Fruit fly (Drosophila melanogaster) whole organism, adult: ENCODE measurements around the gene CG11155.

ENCODE experiments used
- CG11617 ChIP-seq: fragments of 200-800 bp; sonication (Bioruptor generic); optimal IDR thresholded peaks from 2 replicates; lab custom pipeline; 2017; ENCODE audit warnings: mild to moderate bottlenecking, missing biosample characterization, missing genetic modification reagents, missing genetic modification characterization
- CG12768 ChIP-seq: fragments of 200-800 bp; sonication (Bioruptor generic); optimal IDR thresholded peaks from 2 replicates; lab custom pipeline; 2017; ENCODE audit warnings: missing biosample characterization, missing genetic modification characterization, mild to moderate bottlenecking, moderate library complexity, missing genetic modification reagents
- CG14711 ChIP-seq: fragments of 200-800 bp; sonication (Bioruptor generic); optimal IDR thresholded peaks from 2 replicates; lab custom pipeline; 2018; ENCODE audit warnings: missing biosample characterization, mild to moderate bottlenecking, missing genetic modification characterization, moderate library complexity
- CG1620 ChIP-seq: fragments of 200-800 bp; sonication (Bioruptor generic); optimal IDR thresholded peaks from 2 replicates; lab custom pipeline; 2016; ENCODE audit warnings: missing biosample characterization, missing genetic modification characterization
- CG33017 ChIP-seq: fragments of 200-800 bp; sonication (Bioruptor generic); optimal IDR thresholded peaks from 2 replicates; lab custom pipeline; 2018; ENCODE audit warnings: missing biosample characterization, mild to moderate bottlenecking, missing genetic modification characterization, moderate library complexity
- CG5204 ChIP-seq: fragments of 200-800 bp; sonication (Bioruptor generic); optimal IDR thresholded peaks from 2 replicates; lab custom pipeline; 2016; ENCODE audit warnings: missing biosample characterization, missing genetic modification characterization
- CG7045 ChIP-seq: fragments of 200-800 bp; sonication (Bioruptor generic); optimal IDR thresholded peaks from 2 replicates; lab custom pipeline; 2017; ENCODE audit warnings: missing biosample characterization, mild to moderate bottlenecking, missing genetic modification characterization
- CG7101 ChIP-seq: fragments of 200-800 bp; sonication (Bioruptor generic); optimal IDR thresholded peaks from 2 replicates; lab custom pipeline; 2018; ENCODE audit warnings: missing biosample characterization, mild to moderate bottlenecking, missing genetic modification characterization, moderate library complexity
- Clk ChIP-seq: fragments of 200-800 bp; sonication (Bioruptor generic); optimal IDR thresholded peaks from 2 replicates; lab custom pipeline; 2017; ENCODE audit warnings: missing biosample characterization, missing genetic modification characterization
- Crg-1 ChIP-seq: fragments of 200-800 bp; sonication (Bioruptor generic); optimal IDR thresholded peaks from 2 replicates; lab custom pipeline; 2016; ENCODE audit warnings: missing biosample characterization, missing genetic modification characterization
- Hr96 ChIP-seq: fragments of 200-800 bp; sonication (Bioruptor generic); optimal IDR thresholded peaks from 2 replicates; lab custom pipeline; 2016; ENCODE audit warnings: missing biosample characterization, missing genetic modification characterization
- Mnt ChIP-seq: fragments of 200-800 bp; sonication (Bioruptor generic); optimal IDR thresholded peaks from 2 replicates; lab custom pipeline; 2016; ENCODE audit warnings: missing biosample characterization, mild to moderate bottlenecking, missing genetic modification characterization
- bab1 ChIP-seq: fragments of 200-800 bp; sonication (Bioruptor generic); optimal IDR thresholded peaks from 3 replicates; lab custom pipeline; 2019; ENCODE audit warnings: missing biosample characterization, mild to moderate bottlenecking, missing genetic modification characterization, moderate library complexity
- cic ChIP-seq: fragments of 200-800 bp; sonication (Bioruptor generic); optimal IDR thresholded peaks from 2 replicates; lab custom pipeline; 2017; ENCODE audit warnings: missing biosample characterization, mild to moderate bottlenecking, missing genetic modification characterization, moderate library complexity
- cnc ChIP-seq, 2 experiments: fragments of >200 bp; optimal IDR thresholded peaks; 2 replicates each; lab custom pipeline; 2017
- kay ChIP-seq: fragments of 200-800 bp; sonication (Bioruptor generic); peaks from one replicate; lab custom pipeline; 2016; ENCODE audit warnings: missing biosample characterization, missing genetic modification characterization, borderline replicate concordance
- ovo ChIP-seq: fragments of 200-800 bp; sonication (Bioruptor generic); optimal IDR thresholded peaks from 2 replicates; lab custom pipeline; 2016; ENCODE audit warnings: missing biosample characterization, missing genetic modification characterization
- pad ChIP-seq: fragments of 200-800 bp; sonication (Bioruptor generic); optimal IDR thresholded peaks from 3 replicates; lab custom pipeline; 2017; ENCODE audit warnings: missing biosample characterization, missing genetic modification characterization, mild to moderate bottlenecking, moderate library complexity, missing genetic modification reagents
- tj ChIP-seq: fragments of 200-800 bp; sonication (Bioruptor generic); optimal IDR thresholded peaks from 3 replicates; lab custom pipeline; 2017; ENCODE audit warnings: missing biosample characterization, mild to moderate bottlenecking, missing genetic modification characterization, moderate library complexity
- toe ChIP-seq: fragments of 200-800 bp; sonication (Bioruptor generic); optimal IDR thresholded peaks from 2 replicates; lab custom pipeline; 2016; ENCODE audit warnings: missing biosample characterization, missing genetic modification characterization

Gene CG11155

dm6 chr4:1106114-1106513 is 20.3 kb upstream of the CG11155 start:
- TF ChIP-seq CG14711 (tag; lab: Kevin White, UChicago) (no peak), kay (GFP tag; lab: Kevin White, UChicago) (peak; percentile 7)

DNA sequence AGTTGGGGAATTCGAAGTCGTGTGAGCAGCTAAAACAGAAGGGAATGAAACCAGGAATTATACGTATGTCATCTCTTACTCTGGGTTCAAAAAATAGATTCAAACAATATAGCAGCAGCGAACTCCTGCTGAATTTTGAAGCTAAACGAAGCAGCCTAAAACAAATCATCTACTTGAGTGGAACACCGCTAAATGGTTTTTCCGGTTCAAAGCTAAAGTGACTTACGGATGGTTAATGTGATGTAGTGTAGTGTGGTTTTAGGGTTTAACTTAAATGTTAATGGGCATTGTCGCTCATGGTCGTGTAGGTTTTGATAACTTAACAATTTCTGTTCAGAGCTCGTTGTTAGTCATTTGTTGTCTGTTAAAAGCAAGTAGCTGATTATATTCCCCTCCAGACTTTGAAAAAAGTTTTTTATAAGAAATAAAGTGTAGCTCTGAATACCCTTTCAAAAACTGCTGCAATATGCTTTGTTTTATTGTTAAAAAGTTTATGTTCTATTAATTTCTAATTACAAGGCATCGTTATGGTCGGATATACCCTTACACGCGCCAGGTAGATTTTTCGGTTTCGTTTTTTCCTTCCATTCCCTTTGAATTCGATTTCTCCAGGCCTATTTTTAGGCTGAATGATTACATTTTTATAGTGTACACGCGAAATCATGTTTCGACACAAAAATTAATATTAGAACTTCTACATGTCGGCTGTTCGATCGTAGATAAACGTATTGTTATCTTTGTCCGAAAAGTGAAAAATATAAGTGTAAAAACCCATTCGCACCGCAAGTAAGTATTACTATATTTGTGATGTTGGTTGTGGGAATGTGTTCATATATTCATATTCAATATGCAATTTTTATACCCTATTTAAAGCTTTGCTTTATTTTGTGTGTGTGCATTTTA is 13.3 kb upstream of the CG11155 start:
- peak; percentile 60 for TF ChIP-seq pad (GFP tag; lab: Kevin White, UChicago)
- TF ChIP-seq tj (GFP tag; lab: Kevin White, UChicago), result peak; percentile 14
- peak; percentile 87 for TF ChIP-seq bab1 (GFP tag; lab: Kevin White, UChicago)
- TF ChIP-seq CG14711 (tag; lab: Kevin White, UChicago), result peak; percentile 74
- TF ChIP-seq CG12768 (GFP tag; lab: Kevin White, UChicago), result peak; percentile 10
- no peak for TF ChIP-seq toe (GFP tag; lab: Kevin White, UChicago)
- no peak for TF ChIP-seq ovo (GFP tag; lab: Kevin White, UChicago)
- TF ChIP-seq CG5204 (GFP tag; lab: Kevin White, UChicago), result no peak
- TF ChIP-seq Clk (GFP tag; lab: Kevin White, UChicago), result no peak
- no peak for TF ChIP-seq CG7045
- TF ChIP-seq Crg-1 (GFP tag; lab: Kevin White, UChicago), result peak; percentile 9
- no peak for TF ChIP-seq cic (GFP tag; lab: Kevin White, UChicago)
- peak; percentile 50 for TF ChIP-seq CG33017 (tag; lab: Kevin White, UChicago)
- TF ChIP-seq CG7101 (tag; lab: Kevin White, UChicago), result peak; percentile 80
- TF ChIP-seq kay (GFP tag; lab: Kevin White, UChicago), result peak; percentile 68
- peak; percentile 49 for TF ChIP-seq CG11617

- no peak for TF ChIP-seq cnc (optimal IDR thresholded peaks at IDR 0.05; lab: Kevin White, UChicago)
- TF ChIP-seq CG1620 (GFP tag; lab: Kevin White, UChicago), result no peak
- TF ChIP-seq kay (GFP tag; lab: Kevin White, UChicago), result peak; percentile 68
- no peak for TF ChIP-seq tj (GFP tag; lab: Kevin White, UChicago)
Observed at dm6 chr4:1115299-1115698, 11.1 kb upstream of the CG11155 start.

- no peak for TF ChIP-seq CG11617
- no peak for TF ChIP-seq CG1620 (GFP tag; lab: Kevin White, UChicago)
- TF ChIP-seq kay (GFP tag; lab: Kevin White, UChicago), result peak; percentile 92
- no peak for TF ChIP-seq cnc (optimal IDR thresholded peaks at IDR 0.05; lab: Kevin White, UChicago)
- no peak for TF ChIP-seq CG12768 (GFP tag; lab: Kevin White, UChicago)
- TF ChIP-seq Hr96 (GFP tag; lab: Kevin White, UChicago), result no peak
- no peak for TF ChIP-seq pad (GFP tag; lab: Kevin White, UChicago)
Observed at dm6 chr4:1121888-1122287, 4.5 kb upstream of the CG11155 start.

dm6 chr4:1122658-1123606 is 3.5 kb upstream of the CG11155 start, which contains the start of gene Cals:
Cals (minus strand) TSS chr4:1123357.
- TF ChIP-seq bab1 (GFP tag; lab: Kevin White, UChicago) (no peak), Mnt (GFP tag; lab: Kevin White, UChicago) (no peak), kay (GFP tag; lab: Kevin White, UChicago) (peak; percentile 96)

- TF ChIP-seq CG14711 (tag; lab: Kevin White, UChicago) (peak; percentile 12), CG33017 (tag; lab: Kevin White, UChicago) (no peak), bab1 (GFP tag; lab: Kevin White, UChicago) (peak; percentile 57), kay (GFP tag; lab: Kevin White, UChicago) (no peak), CG12768 (GFP tag; lab: Kevin White, UChicago) (no peak)
Observed at dm6 chr4:1123769-1124493, 2.5 kb upstream of the CG11155 start, which contains the start of gene Arf4. Arf4 (plus strand) TSS chr4:1124167.
